Worm (Caenorhabditis elegans) whole organism, mixed stage, embryonic: ENCODE measurements around the gene C27D6.15.

ENCODE experiments used
- M03D4.4 ChIP-seq: sonication (generic microtip); optimal IDR thresholded peaks from 2 replicates; lab custom pipeline; 2017; ENCODE audit warnings: mild to moderate bottlenecking, missing genetic modification characterization, missing compliant biosample characterization
- blmp-1 ChIP-seq: fragments of 150-350 bp; optimal IDR thresholded peaks from 2 replicates; lab custom pipeline; 2014; ENCODE audit warnings: missing biosample characterization, missing genetic modification characterization
- ceh-39 ChIP-seq: fragments of 150-350 bp; optimal IDR thresholded peaks from 2 replicates; lab custom pipeline; 2014; ENCODE audit warnings: missing biosample characterization, missing genetic modification characterization
- ceh-43 ChIP-seq: fragments of 200-800 bp; sonication (Bioruptor generic); optimal IDR thresholded peaks from 2 replicates; lab custom pipeline; 2018; ENCODE audit warnings: mild to moderate bottlenecking, missing genetic modification characterization, moderate library complexity, missing compliant biosample characterization
- cnd-1 ChIP-seq: fragments of 200-800 bp; sonication (Bioruptor generic); optimal IDR thresholded peaks from 2 replicates; lab custom pipeline; 2018; ENCODE audit warnings: mild to moderate bottlenecking, missing genetic modification characterization, missing compliant biosample characterization
- drap-1 ChIP-seq: fragments of 200-800 bp; sonication (Bioruptor generic); optimal IDR thresholded peaks from 3 replicates; lab custom pipeline; 2018; ENCODE audit warnings: mild to moderate bottlenecking, missing genetic modification characterization, missing compliant biosample characterization
- elt-1 ChIP-seq: sonication (generic microtip); optimal IDR thresholded peaks from 2 replicates; lab custom pipeline; 2017; ENCODE audit warnings: missing genetic modification characterization, mild to moderate bottlenecking, missing compliant biosample characterization, antibody characterized with exemption, moderate library complexity, borderline replicate concordance; ENCODE audit not compliant: insufficient read depth
- elt-3 ChIP-seq: fragments of 150-350 bp; optimal IDR thresholded peaks from 2 replicates; lab custom pipeline; 2014; ENCODE audit warnings: missing biosample characterization, missing genetic modification characterization
- flh-1 ChIP-seq: fragments of 200-800 bp; sonication (Bioruptor generic); optimal IDR thresholded peaks from 2 replicates; lab custom pipeline; 2018; ENCODE audit warnings: mild to moderate bottlenecking, missing genetic modification characterization, moderate library complexity, missing compliant biosample characterization
- hlh-1 ChIP-seq: fragments of 150-350 bp; optimal IDR thresholded peaks from 2 replicates; lab custom pipeline; 2014; ENCODE audit warnings: missing biosample characterization, missing genetic modification reagents, missing genetic modification characterization
- lin-13 ChIP-seq: fragments of 150-350 bp; optimal IDR thresholded peaks from 2 replicates; lab custom pipeline; 2014; ENCODE audit warnings: missing biosample characterization, missing genetic modification characterization
- lin-32 ChIP-seq: fragments of 200-800 bp; sonication (Bioruptor generic); optimal IDR thresholded peaks from 2 replicates; lab custom pipeline; 2018; ENCODE audit warnings: mild to moderate bottlenecking, missing genetic modification characterization, missing compliant biosample characterization
- lsy-2 ChIP-seq: fragments of 150-350 bp; optimal IDR thresholded peaks from 2 replicates; lab custom pipeline; 2014; ENCODE audit warnings: missing biosample characterization, missing genetic modification characterization
- mep-1 ChIP-seq: fragments of 150-350 bp; optimal IDR thresholded peaks from 2 replicates; lab custom pipeline; 2017; ENCODE audit warnings: missing biosample characterization, missing genetic modification reagents, missing genetic modification characterization, inconsistent platforms
- mls-2 ChIP-seq: sonication (generic microtip); optimal IDR thresholded peaks from 2 replicates; lab custom pipeline; 2016; ENCODE audit warnings: mild to moderate bottlenecking, missing genetic modification characterization, moderate library complexity, missing compliant biosample characterization
- nhr-12 ChIP-seq: fragments of 150-350 bp; optimal IDR thresholded peaks from 2 replicates; lab custom pipeline; 2014; ENCODE audit warnings: missing biosample characterization, missing genetic modification characterization
- nhr-2 ChIP-seq: fragments of 150-350 bp; optimal IDR thresholded peaks from 2 replicates; lab custom pipeline; 2014; ENCODE audit warnings: missing biosample characterization, missing genetic modification characterization
- nhr-237 ChIP-seq: fragments of 150-350 bp; optimal IDR thresholded peaks from 2 replicates; lab custom pipeline; 2014; ENCODE audit warnings: missing biosample characterization, missing genetic modification characterization
- nhr-28 ChIP-seq: fragments of 150-350 bp; optimal IDR thresholded peaks from 2 replicates; lab custom pipeline; 2014; ENCODE audit warnings: missing biosample characterization, missing genetic modification characterization
- nhr-76 ChIP-seq: sonication (generic microtip); optimal IDR thresholded peaks from 2 replicates; lab custom pipeline; 2017; ENCODE audit warnings: missing biosample characterization, missing genetic modification characterization
- pha-4 ChIP-seq: fragments of 150-350 bp; optimal IDR thresholded peaks from 2 replicates; lab custom pipeline; 2018; ENCODE audit warnings: missing biosample characterization, missing genetic modification reagents, missing genetic modification characterization
- sem-2 ChIP-seq: fragments of 200-800 bp; sonication (Bioruptor generic); optimal IDR thresholded peaks from 2 replicates; lab custom pipeline; 2018; ENCODE audit warnings: mild to moderate bottlenecking, missing genetic modification characterization, missing compliant biosample characterization
- snpc-4 ChIP-seq: fragments of 150-350 bp; optimal IDR thresholded peaks from 2 replicates; lab custom pipeline; 2014; ENCODE audit warnings: missing biosample characterization, missing genetic modification characterization
- sptf-1 ChIP-seq: sonication (generic microtip); optimal IDR thresholded peaks from 2 replicates; lab custom pipeline; 2017; ENCODE audit warnings: mild to moderate bottlenecking, missing genetic modification characterization, moderate library complexity, missing compliant biosample characterization
- tbx-8 ChIP-seq: fragments of 200-800 bp; sonication (Bioruptor generic); optimal IDR thresholded peaks from 2 replicates; lab custom pipeline; 2018; ENCODE audit warnings: mild to moderate bottlenecking, missing genetic modification characterization, moderate library complexity, missing compliant biosample characterization
- unc-120 ChIP-seq: sonication (generic microtip); optimal IDR thresholded peaks from 2 replicates; lab custom pipeline; 2017; ENCODE audit warnings: missing genetic modification characterization, missing compliant biosample characterization; ENCODE audit not compliant: poor library complexity, severe bottlenecking
- unc-39 ChIP-seq: fragments of 150-350 bp; optimal IDR thresholded peaks from 2 replicates; lab custom pipeline; 2014; ENCODE audit warnings: missing biosample characterization, missing genetic modification characterization
- unc-62 ChIP-seq: fragments of 150-350 bp; optimal IDR thresholded peaks from 2 replicates; lab custom pipeline; 2014; ENCODE audit warnings: missing biosample characterization, missing genetic modification reagents, missing genetic modification characterization
- zip-8 ChIP-seq: fragments of 150-350 bp; optimal IDR thresholded peaks from 2 replicates; lab custom pipeline; 2014; ENCODE audit warnings: missing biosample characterization, missing genetic modification characterization

C27D6.15 gene

DNA sequence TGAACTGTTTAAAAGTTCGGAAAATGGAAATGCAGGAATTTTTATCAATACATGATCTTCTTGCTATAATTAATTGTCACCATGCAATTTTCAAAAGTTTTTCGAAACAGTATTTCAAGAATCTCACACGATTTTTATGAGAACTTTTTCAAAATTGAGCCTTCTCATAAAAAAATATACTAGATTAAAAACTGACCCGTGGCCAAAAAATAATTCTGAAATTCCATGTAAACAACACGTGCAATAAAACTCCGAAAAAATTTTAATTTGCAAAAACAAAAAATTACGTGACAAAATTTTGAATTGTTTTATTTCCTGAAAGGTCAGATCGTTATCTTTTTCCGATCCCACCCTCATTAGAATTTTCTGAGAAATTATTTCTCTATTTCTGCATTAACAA lies 23.8 kb downstream of the C27D6.15 start, which contains the start of gene C34F11.5:
Gene C34F11.5, plus strand, starts transcription at position 301 of the 400 bp plus-strand sequence.
- no peak for TF ChIP-seq sptf-1 (tag; lab: Kevin White, UChicago)
- no peak for TF ChIP-seq sem-2 (GFP tag; lab: Kevin White, UChicago)
- no peak for TF ChIP-seq lin-32 (GFP tag; lab: Kevin White, UChicago)
- no peak for TF ChIP-seq unc-120
- no peak for TF ChIP-seq lsy-2
- no peak for TF ChIP-seq nhr-12 (tag; lab: Kevin White, UChicago)
- no peak for TF ChIP-seq elt-3 (tag; lab: Kevin White, UChicago)
- no peak for TF ChIP-seq lin-13 (tag; lab: Kevin White, UChicago)
- no peak for TF ChIP-seq nhr-2 (tag; lab: Kevin White, UChicago)
- no peak for TF ChIP-seq ceh-43 (GFP tag; lab: Kevin White, UChicago)
- no peak for TF ChIP-seq elt-1
- no peak for TF ChIP-seq mls-2 (tag; lab: Kevin White, UChicago)
- no peak for TF ChIP-seq unc-39 (tag; lab: Kevin White, UChicago)
- TF ChIP-seq snpc-4, result no peak
- TF ChIP-seq drap-1, result no peak
- no peak for TF ChIP-seq mep-1
- no peak for TF ChIP-seq nhr-76 (tag; lab: Kevin White, UChicago)

DNA sequence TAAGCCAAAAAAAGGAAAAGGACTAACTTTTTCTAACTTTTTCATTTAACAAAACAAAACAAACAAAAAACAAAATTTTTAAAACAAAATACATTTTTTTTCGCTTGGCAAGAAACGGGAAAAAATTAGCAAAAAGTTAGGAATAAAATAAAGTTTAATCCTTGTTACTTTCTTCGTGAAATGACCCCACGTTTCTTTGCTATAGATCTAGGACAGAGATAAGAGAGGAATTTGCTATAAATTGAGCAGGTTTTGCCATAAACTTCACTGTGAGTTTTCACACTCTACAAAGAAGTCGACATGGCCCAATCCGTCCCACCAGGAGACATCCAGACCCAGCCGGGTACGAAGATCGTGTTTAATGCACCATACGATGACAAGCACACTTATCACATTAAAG lies 27.8 kb downstream of the C27D6.15 start, which contains the start of gene msp-50:
Gene msp-50, plus strand, starts transcription at position 301 of the 400 bp plus-strand sequence.
- TF ChIP-seq unc-120 (no peak), cnd-1 (tag; lab: Kevin White, UChicago) (no peak), hlh-1 (tag; lab: Kevin White, UChicago) (no peak), nhr-237 (no peak), sem-2 (GFP tag; lab: Kevin White, UChicago) (no peak), lsy-2 (no peak), nhr-28 (tag; lab: Kevin White, UChicago) (no peak), lin-32 (GFP tag; lab: Kevin White, UChicago) (no peak), unc-39 (tag; lab: Kevin White, UChicago) (no peak), mls-2 (tag; lab: Kevin White, UChicago) (no peak), sptf-1 (tag; lab: Kevin White, UChicago) (no peak), ceh-39 (no peak), nhr-12 (tag; lab: Kevin White, UChicago) (no peak), tbx-8 (GFP tag; lab: Kevin White, UChicago) (no peak)
- TF ChIP-seq, all 35 proteins: peak for 0

DNA sequence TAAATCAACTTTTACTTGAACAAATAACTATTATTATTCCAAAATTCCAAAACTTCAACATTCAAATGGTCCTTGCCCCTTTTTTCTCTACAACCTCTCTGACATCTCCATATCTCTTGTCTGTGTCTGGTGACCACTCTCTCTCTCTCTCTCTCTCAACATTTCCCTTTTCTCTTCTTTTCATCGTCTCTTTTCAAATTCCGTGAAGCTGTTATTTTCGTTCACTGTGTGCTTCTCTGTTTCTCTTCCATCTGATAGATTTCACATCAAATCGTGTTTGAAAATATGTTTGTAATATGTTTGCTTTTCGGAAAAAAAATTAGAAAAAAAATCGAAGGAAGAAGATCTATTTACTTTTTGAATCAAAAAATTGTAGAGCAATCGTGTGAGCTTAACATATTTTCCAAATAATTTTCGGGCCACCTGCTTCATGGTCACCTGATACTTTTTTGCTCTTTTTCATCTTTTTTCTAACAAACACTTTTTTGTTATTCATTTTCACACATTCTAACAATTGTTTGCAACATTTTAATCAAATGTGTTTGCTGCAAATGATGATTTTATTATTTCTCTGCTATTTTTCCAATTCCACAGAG lies 29.4 kb downstream of the C27D6.15 start:
- TF ChIP-seq unc-62 (GFP tag; lab: Kevin White, UChicago) (peak; percentile 10), lsy-2 (no peak), sptf-1 (tag; lab: Kevin White, UChicago) (no peak), nhr-76 (tag; lab: Kevin White, UChicago) (no peak), nhr-12 (tag; lab: Kevin White, UChicago) (no peak), unc-120 (peak; percentile 58), elt-3 (tag; lab: Kevin White, UChicago) (no peak), mep-1 (peak; percentile 13), snpc-4 (no peak), M03D4.4 (tag; lab: Kevin White, UChicago) (no peak), unc-39 (tag; lab: Kevin White, UChicago) (no peak), nhr-237 (no peak), nhr-28 (tag; lab: Kevin White, UChicago) (no peak), flh-1 (GFP tag; lab: Kevin White, UChicago) (no peak), hlh-1 (tag; lab: Kevin White, UChicago) (no peak), zip-8 (tag; lab: Kevin White, UChicago) (no peak), drap-1 (no peak)

DNA sequence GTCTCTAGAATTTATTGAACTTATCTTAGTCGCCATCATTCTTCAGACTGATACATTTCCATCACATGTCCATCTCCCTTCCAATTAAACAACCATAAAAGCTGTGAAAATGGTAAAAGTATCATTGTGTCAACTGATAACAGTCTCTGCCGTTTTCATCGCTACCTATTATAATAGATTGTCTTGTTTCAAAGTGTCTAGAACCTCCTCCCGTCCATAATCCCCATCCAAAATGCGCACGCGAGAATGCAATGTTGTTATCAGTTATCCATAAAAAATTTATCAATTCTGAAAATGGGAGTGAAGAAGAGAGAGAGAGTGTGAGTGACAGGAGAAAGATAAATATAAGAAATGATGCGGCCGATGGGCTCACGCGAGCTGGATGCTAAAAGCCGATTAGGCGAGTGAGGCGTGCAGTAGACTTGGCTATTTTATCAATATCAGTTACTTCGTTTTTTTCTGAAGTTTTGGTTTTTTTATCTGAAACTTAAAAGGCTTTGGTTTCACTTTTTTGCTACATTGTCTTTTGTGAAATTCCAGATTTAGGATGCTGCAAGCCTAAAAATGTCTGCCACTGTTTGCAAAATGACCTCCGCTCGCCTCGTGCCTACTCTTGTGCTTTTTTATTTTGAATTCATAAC lies 30.3 kb downstream of the C27D6.15 start:
- TF ChIP-seq nhr-76 (tag; lab: Kevin White, UChicago) (no peak), lsy-2 (no peak), tbx-8 (GFP tag; lab: Kevin White, UChicago) (no peak), blmp-1 (tag; lab: Kevin White, UChicago) (no peak), M03D4.4 (tag; lab: Kevin White, UChicago) (no peak), pha-4 (tag; lab: Kevin White, UChicago) (no peak), zip-8 (tag; lab: Kevin White, UChicago) (no peak), lin-13 (tag; lab: Kevin White, UChicago) (no peak), elt-1 (no peak)
